Fruit fly (Drosophila melanogaster) whole organism, embryonic: ENCODE measurements around the gene CG3517.
A peak's percentile ranks its signal among the peaks of the same experiment; 100 is the strongest.

ENCODE experiments used
- Ada2b ChIP-seq: fragments of 200-800 bp; sonication (Bioruptor generic); IDR thresholded peaks from 2 replicates; pipeline ENCODE4 v1.3.6; 2022; ENCODE audit warnings: missing biosample characterization, missing genetic modification characterization
- Adf1 ChIP-seq: fragments of 200-800 bp; sonication (Bioruptor generic); IDR thresholded peaks from 2 replicates; pipeline ENCODE4 v1.3.6; 2022; ENCODE audit warnings: missing biosample characterization, missing genetic modification characterization
- C15 ChIP-seq: fragments of 200-800 bp; sonication (Bioruptor generic); IDR thresholded peaks from 3 replicates; pipeline ENCODE4 v1.3.6; 2022; ENCODE audit warnings: missing biosample characterization, missing genetic modification characterization
- CG10565 ChIP-seq: fragments of 200-800 bp; sonication (Bioruptor generic); optimal IDR thresholded peaks from 3 replicates; lab custom pipeline; 2016; ENCODE audit warnings: missing biosample characterization, mild to moderate bottlenecking, missing genetic modification characterization
- CG10979 ChIP-seq: fragments of 200-800 bp; sonication (Bioruptor generic); optimal IDR thresholded peaks from 2 replicates; lab custom pipeline; 2018; ENCODE audit warnings: missing biosample characterization, mild to moderate bottlenecking, missing genetic modification characterization, moderate library complexity
- CG11093 ChIP-seq: fragments of 200-800 bp; sonication (Bioruptor generic); IDR thresholded peaks from 3 replicates; pipeline ENCODE4 v1.3.6; 2022; ENCODE audit warnings: missing biosample characterization, missing genetic modification characterization
- CG12104 ChIP-seq: fragments of 200-800 bp; sonication (Bioruptor generic); optimal IDR thresholded peaks from 3 replicates; lab custom pipeline; 2016; ENCODE audit warnings: missing biosample characterization, missing genetic modification characterization
- CG14050 ChIP-seq: fragments of 200-800 bp; sonication (Bioruptor generic); IDR thresholded peaks from 3 replicates; pipeline ENCODE4 v1.3.6; 2022; ENCODE audit warnings: missing biosample characterization, missing genetic modification characterization
- CG15601 ChIP-seq: fragments of 200-800 bp; sonication (Bioruptor generic); optimal IDR thresholded peaks from 3 replicates; lab custom pipeline; 2019; ENCODE audit warnings: missing biosample characterization, mild to moderate bottlenecking, missing genetic modification characterization, moderate library complexity
- CG15696 ChIP-seq: fragments of 200-800 bp; sonication (Bioruptor generic); optimal IDR thresholded peaks from 2 replicates; lab custom pipeline; 2019; ENCODE audit warnings: missing biosample characterization, mild to moderate bottlenecking, missing genetic modification characterization, moderate library complexity
- CG16863 ChIP-seq: fragments of 200-800 bp; sonication (Bioruptor generic); optimal IDR thresholded peaks from 3 replicates; lab custom pipeline; 2016; ENCODE audit warnings: missing biosample characterization, missing genetic modification characterization
- CG17829 ChIP-seq: fragments of 200-800 bp; optimal IDR thresholded peaks from 2 replicates; lab custom pipeline; 2019; ENCODE audit warnings: missing biosample characterization, mild to moderate bottlenecking, missing genetic modification characterization, moderate library complexity
- CG18262 ChIP-seq: fragments of 200-800 bp; optimal IDR thresholded peaks from 3 replicates; lab custom pipeline; 2019; ENCODE audit warnings: missing biosample characterization, mild to moderate bottlenecking, missing genetic modification characterization, moderate library complexity
- CG2116 ChIP-seq: fragments of 200-800 bp; sonication (Bioruptor generic); optimal IDR thresholded peaks from 3 replicates; lab custom pipeline; 2018; ENCODE audit warnings: missing biosample characterization, mild to moderate bottlenecking, missing genetic modification characterization
- CG31365 ChIP-seq: fragments of 200-800 bp; sonication (Bioruptor generic); optimal IDR thresholded peaks from 2 replicates; lab custom pipeline; 2018; ENCODE audit warnings: missing biosample characterization, mild to moderate bottlenecking, missing genetic modification characterization
- CG3163 ChIP-seq: fragments of 200-800 bp; sonication (Bioruptor generic); optimal IDR thresholded peaks from 3 replicates; lab custom pipeline; 2016; ENCODE audit warnings: missing biosample characterization, missing genetic modification characterization
- CG3281 ChIP-seq: fragments of 200-800 bp; sonication (Bioruptor generic); optimal IDR thresholded peaks from 3 replicates; lab custom pipeline; 2017; ENCODE audit warnings: missing biosample characterization, mild to moderate bottlenecking, missing genetic modification characterization
- CG33557 ChIP-seq: fragments of 200-800 bp; sonication (Bioruptor generic); optimal IDR thresholded peaks from 2 replicates; lab custom pipeline; 2019; ENCODE audit warnings: missing biosample characterization, mild to moderate bottlenecking, missing genetic modification characterization, moderate library complexity
- CG42726 ChIP-seq: fragments of 200-800 bp; sonication (Bioruptor generic); IDR thresholded peaks from 2 replicates; pipeline ENCODE4 v1.3.6; 2022; ENCODE audit warnings: missing biosample characterization, missing genetic modification characterization; ENCODE audit not compliant: partially characterized antibody
- CG4282 ChIP-seq: fragments of 200-800 bp; sonication (Bioruptor generic); optimal IDR thresholded peaks from 2 replicates; lab custom pipeline; 2016; ENCODE audit warnings: missing biosample characterization, missing genetic modification characterization
- CG43689 ChIP-seq: fragments of 200-800 bp; sonication (Bioruptor generic); IDR thresholded peaks from 2 replicates; pipeline ENCODE4 v1.3.6; 2022; ENCODE audit warnings: missing biosample characterization, missing genetic modification characterization
- CG4404 ChIP-seq: fragments of 200-800 bp; sonication (Bioruptor generic); IDR thresholded peaks from 2 replicates; pipeline ENCODE4 v1.3.6; 2022; ENCODE audit warnings: missing biosample characterization, missing genetic modification characterization
- CG4854 ChIP-seq: fragments of 200-800 bp; sonication (Bioruptor generic); optimal IDR thresholded peaks from 2 replicates; lab custom pipeline; 2016; ENCODE audit warnings: missing biosample characterization, missing genetic modification characterization, inconsistent platforms
- CG6683 ChIP-seq: fragments of 200-800 bp; sonication (Bioruptor generic); optimal IDR thresholded peaks from 2 replicates; lab custom pipeline; 2017; ENCODE audit warnings: missing biosample characterization, mild to moderate bottlenecking, missing genetic modification characterization, missing genetic modification reagents
- CG8290 ChIP-seq, 3 experiments: fragments of 200-800 bp; sonication (Bioruptor generic); optimal IDR thresholded peaks; 2 replicates each; lab custom pipeline; 2016 to 2019; ENCODE audit warnings: missing biosample characterization in 3 of 3, missing genetic modification characterization in 3 of 3, mild to moderate bottlenecking in 2 of 3, moderate library complexity in 1 of 3
- CG9797 ChIP-seq: fragments of 200-800 bp; sonication (Bioruptor generic); optimal IDR thresholded peaks from 3 replicates; lab custom pipeline; 2018; ENCODE audit warnings: missing biosample characterization, mild to moderate bottlenecking, missing genetic modification characterization
- Hey ChIP-seq: fragments of 200-800 bp; sonication (Bioruptor generic); optimal IDR thresholded peaks from 3 replicates; lab custom pipeline; 2018; ENCODE audit warnings: missing biosample characterization, mild to moderate bottlenecking, missing genetic modification characterization
- Hmx ChIP-seq: fragments of 200-800 bp; sonication (Bioruptor generic); optimal IDR thresholded peaks from 2 replicates; lab custom pipeline; 2016; ENCODE audit warnings: missing biosample characterization, missing genetic modification characterization
- Mes4 ChIP-seq: fragments of 200-800 bp; sonication (Bioruptor generic); optimal IDR thresholded peaks from 2 replicates; lab custom pipeline; 2016; ENCODE audit warnings: missing biosample characterization, missing genetic modification characterization
- Mrtf ChIP-seq: fragments of 200-800 bp; sonication (Bioruptor generic); IDR thresholded peaks from 3 replicates; pipeline ENCODE4 v1.3.6; 2022; ENCODE audit warnings: missing biosample characterization, missing genetic modification characterization
- Oaz ChIP-seq: fragments of 200-800 bp; sonication (Bioruptor generic); IDR thresholded peaks from 2 replicates; pipeline ENCODE4 v1.3.6; 2022; ENCODE audit warnings: missing biosample characterization, missing genetic modification characterization
- Scr ChIP-seq: fragments of 200-800 bp; sonication (Bioruptor generic); IDR thresholded peaks from 2 replicates; pipeline ENCODE4 v1.3.6; 2022; ENCODE audit warnings: missing biosample characterization, missing genetic modification characterization; ENCODE audit not compliant: partially characterized antibody
- Tbp ChIP-seq: fragments of >200 bp; optimal IDR thresholded peaks from 2 replicates; lab custom pipeline; 2018; ENCODE audit warnings: missing biosample characterization, missing genetic modification characterization
- ato ChIP-seq: fragments of 200-800 bp; sonication (Bioruptor generic); IDR thresholded peaks from 2 replicates; pipeline ENCODE4 v1.3.6; 2022; ENCODE audit warnings: missing biosample characterization, missing genetic modification characterization; ENCODE audit not compliant: partially characterized antibody
- corto ChIP-seq: fragments of 200-800 bp; sonication (Bioruptor generic); optimal IDR thresholded peaks from 2 replicates; lab custom pipeline; 2016; ENCODE audit warnings: missing biosample characterization, mild to moderate bottlenecking, missing genetic modification characterization, moderate library complexity
- croc ChIP-seq: fragments of 200-800 bp; sonication (Bioruptor generic); conservative IDR thresholded peaks from 3 replicates; pipeline ENCODE4 v1.3.6; 2022; ENCODE audit warnings: missing biosample characterization, missing genetic modification characterization
- danr ChIP-seq: fragments of 200-800 bp; sonication (Bioruptor generic); IDR thresholded peaks from 2 replicates; pipeline ENCODE4 v1.3.6; 2022; ENCODE audit warnings: missing biosample characterization, missing genetic modification characterization
- dm ChIP-seq: fragments of 200-800 bp; sonication (Bioruptor generic); optimal IDR thresholded peaks from 3 replicates; lab custom pipeline; 2016; ENCODE audit warnings: missing biosample characterization, missing genetic modification characterization
- dmrt11E ChIP-seq: fragments of 200-800 bp; sonication (Bioruptor generic); optimal IDR thresholded peaks from 3 replicates; lab custom pipeline; 2018; ENCODE audit warnings: missing biosample characterization, mild to moderate bottlenecking, missing genetic modification characterization, moderate library complexity
- exex ChIP-seq: fragments of 200-800 bp; sonication (Bioruptor generic); optimal IDR thresholded peaks from 4 replicates; lab custom pipeline; 2018; ENCODE audit warnings: missing biosample characterization, mild to moderate bottlenecking, missing genetic modification characterization, moderate library complexity
- fd3F ChIP-seq: fragments of 200-800 bp; sonication (Bioruptor generic); optimal IDR thresholded peaks from 2 replicates; lab custom pipeline; 2018; ENCODE audit warnings: missing biosample characterization, mild to moderate bottlenecking, missing genetic modification characterization, moderate library complexity
- jigr1 ChIP-seq: fragments of 200-800 bp; sonication (Bioruptor generic); IDR thresholded peaks from 3 replicates; pipeline ENCODE4 v1.3.6; 2022; ENCODE audit warnings: missing biosample characterization, missing genetic modification characterization
- kni ChIP-seq: fragments of 200-800 bp; sonication (Bioruptor generic); optimal IDR thresholded peaks from 3 replicates; lab custom pipeline; 2017; ENCODE audit warnings: mild to moderate bottlenecking, missing biosample characterization, missing genetic modification reagents, missing genetic modification characterization
- nerfin-1 ChIP-seq: fragments of 200-800 bp; sonication (Bioruptor generic); optimal IDR thresholded peaks from 3 replicates; lab custom pipeline; 2019; ENCODE audit warnings: missing biosample characterization, mild to moderate bottlenecking, missing genetic modification characterization, moderate library complexity
- nom ChIP-seq: fragments of 200-800 bp; sonication (Bioruptor generic); optimal IDR thresholded peaks from 2 replicates; lab custom pipeline; 2017; ENCODE audit warnings: missing biosample characterization, missing genetic modification characterization, mild to moderate bottlenecking, moderate library complexity, missing genetic modification reagents
- row ChIP-seq: fragments of 200-800 bp; sonication (Bioruptor generic); IDR thresholded peaks from 3 replicates; pipeline ENCODE4 v1.3.6; 2022; ENCODE audit warnings: missing biosample characterization, missing genetic modification characterization
- unc-4 ChIP-seq: fragments of 200-800 bp; sonication (Bioruptor generic); IDR thresholded peaks from 2 replicates; pipeline ENCODE4 v1.3.6; 2022; ENCODE audit warnings: missing biosample characterization, missing genetic modification characterization; ENCODE audit not compliant: partially characterized antibody
- vfl ChIP-seq: fragments of 200-800 bp; sonication (Bioruptor generic); optimal IDR thresholded peaks from 2 replicates; lab custom pipeline; 2016; ENCODE audit warnings: missing biosample characterization, missing genetic modification characterization
- zf30C ChIP-seq: fragments of 200-800 bp; sonication (Bioruptor generic); optimal IDR thresholded peaks from 3 replicates; lab custom pipeline; 2018; ENCODE audit warnings: missing biosample characterization, mild to moderate bottlenecking, missing genetic modification characterization
- zfh1 ChIP-seq: fragments of 200-800 bp; sonication (Bioruptor generic); IDR thresholded peaks from 3 replicates; pipeline ENCODE4 v1.3.6; 2022; ENCODE audit warnings: missing biosample characterization, missing genetic modification characterization

Gene CG3517

dm6 chr3R:19463016-19463664 is 38.1 kb upstream of the CG3517 start, which contains the start of gene Scsalpha2 (continued):
- TF ChIP-seq vfl (GFP tag; lab: Kevin White, UChicago), result no peak
- no peak for TF ChIP-seq CG18262
- peak; percentile 35; the same call in 1 of the 3 replicates for TF ChIP-seq zfh1 (GFP tag; lab: Robert Waterston, UW)
- no peak for TF ChIP-seq Tbp (GFP tag; lab: Kevin White, UChicago)
- no peak for TF ChIP-seq CG2116
- TF ChIP-seq Adf1, result no peak; the same call in 1 of the 2 replicates
- no peak for TF ChIP-seq exex (tag; lab: Kevin White, UChicago)
- TF ChIP-seq CG10979 (tag; lab: Kevin White, UChicago), result peak; percentile 6
- TF ChIP-seq CG4854 (GFP tag; lab: Kevin White, UChicago), result no peak
- TF ChIP-seq CG8290 (GFP tag; optimal IDR thresholded peaks at IDR 0.05; lab: Kevin White, UChicago), result no peak
- TF ChIP-seq CG8290 (tag; optimal IDR thresholded peaks at IDR 0.05; lab: Kevin White, UChicago), result peak in 1 of 2 experiments; percentile 1
- peak; percentile 47 for TF ChIP-seq kni (GFP tag; lab: Kevin White, UChicago)
- TF ChIP-seq jigr1 (GFP tag; lab: Robert Waterston, UW), result no peak
- TF ChIP-seq dmrt11E (tag; lab: Kevin White, UChicago), result no peak
- TF ChIP-seq row, result peak; percentile 10; the same call in 1 of the 3 replicates
- TF ChIP-seq danr (GFP tag; lab: Robert Waterston, UW), result no peak
- no peak for TF ChIP-seq fd3F
- TF ChIP-seq CG15696 (tag; lab: Kevin White, UChicago), result no peak
- TF ChIP-seq CG14050 (GFP tag; lab: Robert Waterston, UW), result no peak
- TF ChIP-seq ato (GFP tag; lab: Robert Waterston, UW), result no peak
- TF ChIP-seq CG33557 (GFP tag; lab: Kevin White, UChicago), result no peak
- TF ChIP-seq CG16863 (GFP tag; lab: Kevin White, UChicago), result no peak
- TF ChIP-seq CG17829 (tag; lab: Kevin White, UChicago), result peak; percentile 6
- TF ChIP-seq unc-4 (GFP tag; lab: Robert Waterston, UW), result no peak
- TF ChIP-seq CG6683, result no peak
- TF ChIP-seq CG42726, result no peak
- peak; percentile 53 for TF ChIP-seq CG3163 (GFP tag; lab: Kevin White, UChicago)
- TF ChIP-seq CG9797 (GFP tag; lab: Kevin White, UChicago), result no peak
- TF ChIP-seq nerfin-1 (tag; lab: Kevin White, UChicago), result no peak
- no peak for TF ChIP-seq zf30C (GFP tag; lab: Kevin White, UChicago)
- TF ChIP-seq nom (GFP tag; lab: Kevin White, UChicago), result no peak
- no peak for TF ChIP-seq CG43689 (GFP tag; lab: Robert Waterston, UW)
- TF ChIP-seq Hey (tag; lab: Kevin White, UChicago), result no peak
- TF ChIP-seq corto (GFP tag; lab: Kevin White, UChicago), result no peak
- no peak for TF ChIP-seq CG4404
- TF ChIP-seq CG15601 (tag; lab: Kevin White, UChicago), result peak; percentile 100
- no peak for TF ChIP-seq CG4282 (GFP tag; lab: Kevin White, UChicago)
- no peak for TF ChIP-seq CG31365 (tag; lab: Kevin White, UChicago)
- no peak for TF ChIP-seq CG10565 (GFP tag; lab: Kevin White, UChicago)
- no peak for TF ChIP-seq dm (GFP tag; lab: Kevin White, UChicago)
- TF ChIP-seq Mes4, result no peak
- no peak for TF ChIP-seq CG3281 (GFP tag; lab: Kevin White, UChicago)
- TF ChIP-seq C15 (GFP tag; lab: Robert Waterston, UW), result no peak
- TF ChIP-seq croc (GFP tag; lab: Robert Waterston, UW), result no peak
- no peak for TF ChIP-seq Scr (GFP tag; lab: Robert Waterston, UW)
- no peak for TF ChIP-seq Ada2b (GFP tag; lab: Robert Waterston, UW)
- TF ChIP-seq CG12104 (GFP tag; lab: Kevin White, UChicago), result no peak
- no peak for TF ChIP-seq CG11093 (GFP tag; lab: Robert Waterston, UW)
- TF ChIP-seq Oaz, result no peak
- no peak for TF ChIP-seq Hmx
- TF ChIP-seq Mrtf (GFP tag; lab: Robert Waterston, UW), result no peak
